Fruit fly (Drosophila melanogaster) whole organism, embryonic: ENCODE data around the gene CG32087.

Source experiments
- CG10543 ChIP-seq: fragments of 200-800 bp; sonication (Bioruptor generic); optimal IDR thresholded peaks from 3 replicates; lab custom pipeline; 2017; ENCODE audit warnings: missing biosample characterization, mild to moderate bottlenecking, missing genetic modification characterization, moderate library complexity
- CG11504 ChIP-seq: fragments of 200-800 bp; sonication (Bioruptor generic); optimal IDR thresholded peaks from 3 replicates; lab custom pipeline; 2019; ENCODE audit warnings: missing biosample characterization, mild to moderate bottlenecking, missing genetic modification characterization, moderate library complexity
- CG11560 ChIP-seq: fragments of 200-800 bp; sonication (Bioruptor generic); IDR thresholded peaks from 3 replicates; pipeline ENCODE4 v1.3.6; 2022; ENCODE audit warnings: missing biosample characterization, missing genetic modification characterization
- CG11695 ChIP-seq: fragments of 200-800 bp; sonication (Bioruptor generic); IDR thresholded peaks from 3 replicates; pipeline ENCODE4 v1.3.6; 2022; ENCODE audit warnings: missing biosample characterization, missing genetic modification characterization
- CG12155 ChIP-seq: fragments of 200-800 bp; sonication (Bioruptor generic); optimal IDR thresholded peaks from 3 replicates; lab custom pipeline; 2016; ENCODE audit warnings: missing biosample characterization, missing genetic modification characterization
- CG12219 ChIP-seq: fragments of 200-800 bp; sonication (Bioruptor generic); optimal IDR thresholded peaks from 3 replicates; lab custom pipeline; 2018; ENCODE audit warnings: missing biosample characterization, mild to moderate bottlenecking, missing genetic modification characterization
- CG12236 ChIP-seq: fragments of 200-800 bp; sonication (Bioruptor generic); optimal IDR thresholded peaks from 2 replicates; lab custom pipeline; 2016; ENCODE audit warnings: missing biosample characterization, missing genetic modification characterization
- CG14050 ChIP-seq: fragments of 200-800 bp; sonication (Bioruptor generic); IDR thresholded peaks from 3 replicates; pipeline ENCODE4 v1.3.6; 2022; ENCODE audit warnings: missing biosample characterization, missing genetic modification characterization
- CG14965 ChIP-seq: fragments of 200-800 bp; sonication (Bioruptor generic); optimal IDR thresholded peaks from 2 replicates; lab custom pipeline; 2016; ENCODE audit warnings: missing biosample characterization, missing genetic modification characterization, borderline replicate concordance
- CG15514 ChIP-seq: fragments of 200-800 bp; sonication (Bioruptor generic); optimal IDR thresholded peaks from 3 replicates; lab custom pipeline; 2017; ENCODE audit warnings: missing biosample characterization, missing genetic modification characterization, mild to moderate bottlenecking, moderate library complexity, missing genetic modification reagents
- CG16863 ChIP-seq: fragments of 200-800 bp; sonication (Bioruptor generic); optimal IDR thresholded peaks from 3 replicates; lab custom pipeline; 2016; ENCODE audit warnings: missing biosample characterization, missing genetic modification characterization
- CG2199 ChIP-seq: fragments of 200-800 bp; sonication (Bioruptor generic); IDR thresholded peaks from 3 replicates; pipeline ENCODE4 v1.3.6; 2022; ENCODE audit warnings: missing biosample characterization, missing genetic modification characterization
- CG33213 ChIP-seq: fragments of 200-800 bp; sonication (Bioruptor generic); optimal IDR thresholded peaks from 3 replicates; lab custom pipeline; 2016; ENCODE audit warnings: missing biosample characterization, missing genetic modification characterization
- CG33557 ChIP-seq: fragments of 200-800 bp; sonication (Bioruptor generic); optimal IDR thresholded peaks from 2 replicates; lab custom pipeline; 2019; ENCODE audit warnings: missing biosample characterization, mild to moderate bottlenecking, missing genetic modification characterization, moderate library complexity
- CG3995 ChIP-seq: fragments of 200-800 bp; sonication (Bioruptor generic); optimal IDR thresholded peaks from 3 replicates; lab custom pipeline; 2016; ENCODE audit warnings: missing biosample characterization, missing genetic modification characterization
- CG43689 ChIP-seq: fragments of 200-800 bp; sonication (Bioruptor generic); IDR thresholded peaks from 2 replicates; pipeline ENCODE4 v1.3.6; 2022; ENCODE audit warnings: missing biosample characterization, missing genetic modification characterization
- CG4854 ChIP-seq: fragments of 200-800 bp; sonication (Bioruptor generic); optimal IDR thresholded peaks from 2 replicates; lab custom pipeline; 2016; ENCODE audit warnings: missing biosample characterization, missing genetic modification characterization, inconsistent platforms
- CG7745 ChIP-seq: fragments of 200-800 bp; sonication (Bioruptor generic); optimal IDR thresholded peaks from 2 replicates; lab custom pipeline; 2018; ENCODE audit warnings: missing biosample characterization, mild to moderate bottlenecking, missing genetic modification characterization, moderate library complexity
- CG7786 ChIP-seq: fragments of 200-800 bp; sonication (Bioruptor generic); optimal IDR thresholded peaks from 2 replicates; lab custom pipeline; 2016; ENCODE audit warnings: missing biosample characterization, missing genetic modification characterization
- CG8944 ChIP-seq: fragments of 200-800 bp; sonication (Bioruptor generic); optimal IDR thresholded peaks from 3 replicates; lab custom pipeline; 2016; ENCODE audit warnings: missing biosample characterization, missing genetic modification characterization
- Chrac-16 ChIP-seq: fragments of 200-800 bp; sonication (Bioruptor generic); optimal IDR thresholded peaks from 3 replicates; lab custom pipeline; 2016; ENCODE audit warnings: missing biosample characterization, missing genetic modification characterization
- D19A ChIP-seq: fragments of 200-800 bp; optimal IDR thresholded peaks from 3 replicates; lab custom pipeline; 2019; ENCODE audit warnings: missing biosample characterization, mild to moderate bottlenecking, missing genetic modification characterization, moderate library complexity
- Fer2 ChIP-seq: fragments of 200-800 bp; sonication (Bioruptor generic); optimal IDR thresholded peaks from 2 replicates; lab custom pipeline; 2018; ENCODE audit warnings: missing biosample characterization, mild to moderate bottlenecking, missing genetic modification characterization, moderate library complexity
- Hr39 ChIP-seq: fragments of >200 bp; optimal IDR thresholded peaks from 2 replicates; lab custom pipeline; 2017
- Lhr ChIP-seq: fragments of 200-800 bp; sonication (Bioruptor generic); optimal IDR thresholded peaks from 3 replicates; lab custom pipeline; 2017; ENCODE audit warnings: mild to moderate bottlenecking, missing biosample characterization, missing genetic modification reagents, missing genetic modification characterization
- MTF-1 ChIP-seq: fragments of 200-800 bp; sonication (Bioruptor generic); optimal IDR thresholded peaks from 2 replicates; lab custom pipeline; 2018; ENCODE audit warnings: missing biosample characterization, mild to moderate bottlenecking, missing genetic modification characterization, borderline replicate concordance
- NFAT ChIP-seq: fragments of 200-800 bp; sonication (Bioruptor generic); IDR thresholded peaks from 2 replicates; pipeline ENCODE4 v1.3.6; 2022; ENCODE audit warnings: missing biosample characterization, missing genetic modification characterization
- Sox102F ChIP-seq: fragments of 200-800 bp; sonication (Bioruptor generic); optimal IDR thresholded peaks from 2 replicates; lab custom pipeline; 2018; ENCODE audit warnings: missing biosample characterization, mild to moderate bottlenecking, missing genetic modification characterization, moderate library complexity
- al ChIP-seq: fragments of 200-800 bp; sonication (Bioruptor generic); IDR thresholded peaks from 2 replicates; pipeline ENCODE4 v1.3.6; 2022; ENCODE audit warnings: missing biosample characterization, missing genetic modification characterization
- amos ChIP-seq: fragments of 200-800 bp; sonication (Bioruptor generic); IDR thresholded peaks from 2 replicates; pipeline ENCODE4 v1.3.6; 2022; ENCODE audit warnings: missing biosample characterization, missing genetic modification characterization; ENCODE audit not compliant: partially characterized antibody
- aop ChIP-seq: fragments of 200-800 bp; sonication (Bioruptor generic); IDR thresholded peaks from 2 replicates; pipeline ENCODE4 v1.3.6; 2022; ENCODE audit warnings: missing biosample characterization, missing genetic modification characterization
- ap ChIP-seq: fragments of 200-800 bp; sonication (Bioruptor generic); IDR thresholded peaks from 2 replicates; pipeline ENCODE4 v1.3.6; 2022; ENCODE audit warnings: missing biosample characterization, missing genetic modification characterization
- ash1 ChIP-seq: fragments of 200-800 bp; sonication (Bioruptor generic); optimal IDR thresholded peaks from 2 replicates; lab custom pipeline; 2018; ENCODE audit warnings: missing biosample characterization, mild to moderate bottlenecking, missing genetic modification characterization
- bigmax ChIP-seq: fragments of 200-800 bp; sonication (Bioruptor generic); optimal IDR thresholded peaks from 2 replicates; lab custom pipeline; 2018; ENCODE audit warnings: missing biosample characterization, mild to moderate bottlenecking, missing genetic modification characterization
- cad ChIP-seq: fragments of >200 bp; optimal IDR thresholded peaks from 2 replicates; lab custom pipeline; 2017; ENCODE audit warnings: missing biosample characterization, missing genetic modification characterization
- croc ChIP-seq: fragments of 200-800 bp; sonication (Bioruptor generic); conservative IDR thresholded peaks from 3 replicates; pipeline ENCODE4 v1.3.6; 2022; ENCODE audit warnings: missing biosample characterization, missing genetic modification characterization
- dm ChIP-seq: fragments of 200-800 bp; sonication (Bioruptor generic); optimal IDR thresholded peaks from 3 replicates; lab custom pipeline; 2016; ENCODE audit warnings: missing biosample characterization, missing genetic modification characterization
- dpn ChIP-seq, 2 experiments: fragments of 200-800 bp; sonication (Bioruptor generic); optimal IDR thresholded peaks; 3 replicates each; lab custom pipeline; 2016; ENCODE audit warnings: missing biosample characterization in 2 of 2, missing genetic modification characterization in 2 of 2
- gce ChIP-seq: fragments of 200-800 bp; sonication (Bioruptor generic); IDR thresholded peaks from 3 replicates; pipeline ENCODE4 v1.3.6; 2022; ENCODE audit warnings: missing biosample characterization, missing genetic modification characterization
- gem ChIP-seq: fragments of 200-800 bp; sonication (Bioruptor generic); optimal IDR thresholded peaks from 2 replicates; lab custom pipeline; 2019; ENCODE audit warnings: missing biosample characterization, mild to moderate bottlenecking, missing genetic modification characterization, moderate library complexity
- inv ChIP-seq: fragments of 200-800 bp; sonication (Bioruptor generic); IDR thresholded peaks from 2 replicates; pipeline ENCODE4 v1.3.6; 2022; ENCODE audit warnings: missing biosample characterization, missing genetic modification characterization; ENCODE audit not compliant: partially characterized antibody
- p53 ChIP-seq: fragments of 200-800 bp; sonication (Bioruptor generic); optimal IDR thresholded peaks from 2 replicates; lab custom pipeline; 2016; ENCODE audit warnings: missing biosample characterization, missing genetic modification characterization
- pros ChIP-seq: fragments of 200-800 bp; sonication (Bioruptor generic); optimal IDR thresholded peaks from 3 replicates; lab custom pipeline; 2019; ENCODE audit warnings: missing biosample characterization, mild to moderate bottlenecking, missing genetic modification characterization, moderate library complexity
- run ChIP-seq: fragments of 200-800 bp; sonication (Bioruptor generic); optimal IDR thresholded peaks from 3 replicates; lab custom pipeline; 2018; ENCODE audit warnings: missing biosample characterization, mild to moderate bottlenecking, missing genetic modification characterization
- seq ChIP-seq: fragments of 200-800 bp; sonication (Bioruptor generic); IDR thresholded peaks from 2 replicates; pipeline ENCODE4 v1.3.6; 2022; ENCODE audit warnings: missing biosample characterization, missing genetic modification characterization
- sr ChIP-seq: fragments of 200-800 bp; sonication (Bioruptor generic); IDR thresholded peaks from 3 replicates; pipeline ENCODE4 v1.3.6; 2022; ENCODE audit warnings: missing biosample characterization, missing genetic modification characterization
- toy ChIP-seq: fragments of 200-800 bp; sonication (Bioruptor generic); IDR thresholded peaks from 2 replicates; pipeline ENCODE4 v1.3.6; 2022; ENCODE audit warnings: missing biosample characterization, missing genetic modification characterization
- trem ChIP-seq: fragments of 200-800 bp; optimal IDR thresholded peaks from 3 replicates; lab custom pipeline; 2019; ENCODE audit warnings: missing biosample characterization, mild to moderate bottlenecking, missing genetic modification characterization, moderate library complexity
- trh ChIP-seq: fragments of 200-800 bp; sonication (Bioruptor generic); optimal IDR thresholded peaks from 2 replicates; lab custom pipeline; 2016; ENCODE audit warnings: missing biosample characterization, missing genetic modification characterization
- twi ChIP-seq: fragments of 200-800 bp; optimal IDR thresholded peaks from 2 replicates; lab custom pipeline; 2019; ENCODE audit warnings: missing biosample characterization, mild to moderate bottlenecking, missing genetic modification characterization, moderate library complexity
- vvl ChIP-seq: fragments of 200-800 bp; sonication (Bioruptor generic); IDR thresholded peaks from 2 replicates; pipeline ENCODE4 v1.3.6; 2022; ENCODE audit warnings: missing biosample characterization, missing genetic modification characterization
- wor ChIP-seq: fragments of 200-800 bp; sonication (Bioruptor generic); IDR thresholded peaks from 2 replicates; pipeline ENCODE4 v1.3.6; 2022; ENCODE audit warnings: missing biosample characterization, missing genetic modification characterization

Gene CG32087

dm6 chr3L:11711059-11711628, 20.8 kb upstream of the CG32087 start, which contains the start of gene crim (continued):
- TF ChIP-seq CG15514 (peak; percentile 74), inv (GFP tag; lab: Robert Waterston, UW) (no peak), Lhr (peak; percentile 52), CG11560 (tag; lab: Robert Waterston, UW) (no peak), Sox102F (GFP tag; lab: Kevin White, UChicago) (no peak), CG8944 (GFP tag; lab: Kevin White, UChicago) (no peak), CG33213 (GFP tag; lab: Kevin White, UChicago) (peak; percentile 53), CG11504 (peak; percentile 73), run (peak; percentile 12), CG2199 (no peak), al (GFP tag; lab: Robert Waterston, UW) (no peak), amos (GFP tag; lab: Robert Waterston, UW) (no peak), gce (GFP tag; lab: Robert Waterston, UW) (no peak), CG12219 (GFP tag; lab: Kevin White, UChicago) (no peak), Chrac-16 (GFP tag; lab: Kevin White, UChicago) (no peak), CG4854 (GFP tag; lab: Kevin White, UChicago) (no peak), bigmax (GFP tag; lab: Kevin White, UChicago) (no peak), seq (GFP tag; lab: Robert Waterston, UW) (no peak), wor (GFP tag; lab: Robert Waterston, UW) (no peak), pros (no peak), trh (no peak), gem (tag; lab: Kevin White, UChicago) (no peak), CG3995 (GFP tag; lab: Kevin White, UChicago) (no peak), p53 (GFP tag; lab: Kevin White, UChicago) (no peak), CG33557 (GFP tag; lab: Kevin White, UChicago) (no peak), twi (tag; lab: Kevin White, UChicago) (no peak), Fer2 (tag; lab: Kevin White, UChicago) (no peak), sr (GFP tag; lab: Robert Waterston, UW) (no peak), CG12236 (no peak), CG43689 (GFP tag; lab: Robert Waterston, UW) (no peak), CG14965 (GFP tag; lab: Kevin White, UChicago) (no peak), aop (GFP tag; lab: Robert Waterston, UW) (no peak), ap (no peak), vvl (GFP tag; lab: Robert Waterston, UW) (0 out of 2 replicates have a peak, but pooled peaks have one; percentile 18), Hr39 (lab: Kevin White, UChicago) (no peak), cad (GFP tag; lab: Kevin White, UChicago) (no peak), CG7745 (tag; lab: Kevin White, UChicago) (no peak), dpn (GFP tag; optimal IDR thresholded peaks at IDR 0.05; lab: Kevin White, UChicago) (no peak), CG14050 (no peak), CG7786 (GFP tag; lab: Kevin White, UChicago) (no peak), ash1 (GFP tag; lab: Kevin White, UChicago) (no peak), NFAT (no peak), CG12155 (GFP tag; lab: Kevin White, UChicago) (no peak), trem (tag; lab: Kevin White, UChicago) (peak; percentile 62), CG16863 (GFP tag; lab: Kevin White, UChicago) (no peak), MTF-1 (GFP tag; lab: Kevin White, UChicago) (no peak), croc (no peak), D19A (no peak), CG11695 (GFP tag; lab: Robert Waterston, UW) (no peak), dm (GFP tag; lab: Kevin White, UChicago) (no peak), CG10543 (GFP tag; lab: Kevin White, UChicago) (no peak), toy (GFP tag; lab: Robert Waterston, UW) (no peak)
